Worm (Caenorhabditis elegans): ENCODE measurements around the gene srd-12.

- TF ChIP-seq unc-62 (GFP tag; optimal IDR thresholded peaks at IDR 0.05) (no peak), nhr-12 (tag; optimal IDR thresholded peaks at IDR 0.05) (no peak), zag-1 (tag; optimal IDR thresholded peaks at IDR 0.05) (no peak), pag-3 (tag; optimal IDR thresholded peaks at IDR 0.05; ENCODE audit: borderline replicate concordance, insufficient read depth) (no peak), fkh-10 (GFP tag; optimal IDR thresholded peaks at IDR 0.05) (no peak), nhr-28 (tag; optimal IDR thresholded peaks at IDR 0.05) (no peak)
These were observed 15.5 kb upstream of the srd-12 start, which contains the start of the genes srd-8 and B0547.2 for ce11 chrIV:5645514-5646052.
